Worm (Caenorhabditis elegans) whole organism, late embryonic: ENCODE data around the gene eelo-2.

Experiments
- K02D7.2 ChIP-seq: sonication (generic microtip); optimal IDR thresholded peaks from 2 replicates; lab custom pipeline; 2017; ENCODE audit warnings: mild to moderate bottlenecking, missing genetic modification characterization, missing compliant biosample characterization
- T23F11.4 ChIP-seq: fragments of 200-800 bp; sonication (Bioruptor generic); optimal IDR thresholded peaks from 2 replicates; lab custom pipeline; 2018; ENCODE audit warnings: mild to moderate bottlenecking, missing genetic modification characterization, missing compliant biosample characterization
- ama-1 ChIP-seq: fragments of 150-350 bp; optimal IDR thresholded peaks from 2 replicates; lab custom pipeline; 2014
- ceh-19 ChIP-seq: fragments of 200-800 bp; sonication (Bioruptor generic); optimal IDR thresholded peaks from 2 replicates; lab custom pipeline; 2018; ENCODE audit warnings: mild to moderate bottlenecking, missing genetic modification characterization, missing compliant biosample characterization
- ceh-22 ChIP-seq: sonication (generic microtip); optimal IDR thresholded peaks from 2 replicates; lab custom pipeline; 2017; ENCODE audit warnings: missing biosample characterization, missing genetic modification characterization
- ceh-30 ChIP-seq: fragments of 150-350 bp; optimal IDR thresholded peaks from 2 replicates; lab custom pipeline; 2014; ENCODE audit warnings: missing biosample characterization, missing genetic modification characterization
- ceh-31 ChIP-seq: sonication (generic microtip); optimal IDR thresholded peaks from 2 replicates; lab custom pipeline; 2016; ENCODE audit warnings: missing genetic modification characterization, missing compliant biosample characterization
- ceh-9 ChIP-seq: sonication (generic microtip); optimal IDR thresholded peaks from 2 replicates; lab custom pipeline; 2016; ENCODE audit warnings: mild to moderate bottlenecking, missing genetic modification characterization, inconsistent platforms, missing compliant biosample characterization
- che-1 ChIP-seq: sonication (generic microtip); optimal IDR thresholded peaks from 2 replicates; lab custom pipeline; 2016; ENCODE audit warnings: mild to moderate bottlenecking, missing genetic modification characterization, missing compliant biosample characterization
- dmd-4 ChIP-seq: sonication (generic microtip); optimal IDR thresholded peaks from 2 replicates; lab custom pipeline; 2016; ENCODE audit warnings: borderline replicate concordance, missing genetic modification characterization, missing compliant biosample characterization
- eyg-1 ChIP-seq: sonication (generic microtip); optimal IDR thresholded peaks from 2 replicates; lab custom pipeline; 2016; ENCODE audit warnings: missing genotype, missing genetic modification characterization, missing compliant biosample characterization
- gmeb-2 ChIP-seq: sonication (generic microtip); optimal IDR thresholded peaks from 2 replicates; lab custom pipeline; 2016; ENCODE audit warnings: missing genetic modification characterization, inconsistent platforms, missing compliant biosample characterization
- hlh-30 ChIP-seq: sonication (generic microtip); optimal IDR thresholded peaks from 2 replicates; lab custom pipeline; 2017; ENCODE audit warnings: antibody characterized with exemption, missing genetic modification characterization, missing compliant biosample characterization; ENCODE audit not compliant: insufficient read depth
- hlh-6 ChIP-seq: sonication (generic microtip); optimal IDR thresholded peaks from 2 replicates; lab custom pipeline; 2016; ENCODE audit warnings: missing genotype, missing genetic modification characterization, missing compliant biosample characterization
- hlh-8 ChIP-seq: sonication (generic microtip); optimal IDR thresholded peaks from 2 replicates; lab custom pipeline; 2016; ENCODE audit warnings: missing genotype, missing genetic modification characterization, missing compliant biosample characterization
- lim-6 ChIP-seq: sonication (generic microtip); optimal IDR thresholded peaks from 2 replicates; lab custom pipeline; 2016; ENCODE audit warnings: missing genetic modification characterization, missing compliant biosample characterization
- lin-11 ChIP-seq: fragments of 200-800 bp; sonication (Bioruptor generic); optimal IDR thresholded peaks from 2 replicates; lab custom pipeline; 2018; ENCODE audit warnings: mild to moderate bottlenecking, missing genetic modification characterization, missing compliant biosample characterization
- nfya-1 ChIP-seq: sonication (generic microtip); optimal IDR thresholded peaks from 2 replicates; lab custom pipeline; 2017; ENCODE audit warnings: missing genetic modification characterization, mild to moderate bottlenecking, missing compliant biosample characterization, antibody characterized with exemption, moderate library complexity
- nhr-11 ChIP-seq: fragments of 150-350 bp; optimal IDR thresholded peaks from 2 replicates; lab custom pipeline; 2014; ENCODE audit warnings: missing biosample characterization, missing genetic modification characterization
- npax-4 ChIP-seq: sonication (generic microtip); optimal IDR thresholded peaks from 2 replicates; lab custom pipeline; 2016; ENCODE audit warnings: missing genetic modification characterization, missing compliant biosample characterization
- odd-2 ChIP-seq: sonication (generic microtip); optimal IDR thresholded peaks from 2 replicates; lab custom pipeline; 2017; ENCODE audit warnings: antibody characterized with exemption, mild to moderate bottlenecking, missing genetic modification characterization, missing compliant biosample characterization
- pat-9 ChIP-seq: fragments of 200-800 bp; sonication (Bioruptor generic); optimal IDR thresholded peaks from 2 replicates; lab custom pipeline; 2018; ENCODE audit warnings: mild to moderate bottlenecking, missing genetic modification characterization, moderate library complexity, missing compliant biosample characterization
- pax-1 ChIP-seq: fragments of 150-350 bp; optimal IDR thresholded peaks from 2 replicates; lab custom pipeline; 2014; ENCODE audit warnings: missing biosample characterization, missing genetic modification characterization
- pha-2 ChIP-seq: sonication (generic microtip); optimal IDR thresholded peaks from 2 replicates; lab custom pipeline; 2017; ENCODE audit warnings: mild to moderate bottlenecking, missing genetic modification characterization, missing compliant biosample characterization
- pros-1 ChIP-seq: fragments of 150-350 bp; optimal IDR thresholded peaks from 2 replicates; lab custom pipeline; 2014; ENCODE audit warnings: missing biosample characterization, missing genetic modification reagents, missing genetic modification characterization
- ref-2 ChIP-seq: sonication (generic microtip); optimal IDR thresholded peaks from 2 replicates; lab custom pipeline; 2016; ENCODE audit warnings: missing genetic modification characterization, missing compliant biosample characterization
- rnt-1 ChIP-seq: sonication (generic microtip); optimal IDR thresholded peaks from 2 replicates; lab custom pipeline; 2016; ENCODE audit warnings: missing genetic modification characterization, missing compliant biosample characterization
- tbx-2 ChIP-seq: sonication (generic microtip); optimal IDR thresholded peaks from 2 replicates; lab custom pipeline; 2016; ENCODE audit warnings: missing genetic modification characterization, missing compliant biosample characterization
- ttx-3 ChIP-seq: sonication (generic microtip); optimal IDR thresholded peaks from 2 replicates; lab custom pipeline; 2016; ENCODE audit warnings: missing genetic modification reagents, missing genetic modification characterization, missing compliant biosample characterization
- unc-3 ChIP-seq, 2 experiments: fragments of 200-800 bp in 1 of 2; sonication (Bioruptor generic) in 1 of 2; sonication (generic microtip) in 1 of 2; conservative IDR thresholded peaks in 1 of 2; optimal IDR thresholded peaks in 1 of 2; 2 replicates each; pipeline versions ENCODE4 v1.3.6 to Lab custom; 2016 to 2022; ENCODE audit warnings: missing compliant biosample characterization in 2 of 2, missing genetic modification characterization in 2 of 2, missing genetic modification reagents in 1 of 2
- unc-42 ChIP-seq: sonication (generic microtip); optimal IDR thresholded peaks from 2 replicates; lab custom pipeline; 2016; ENCODE audit warnings: missing genotype, missing genetic modification characterization, missing compliant biosample characterization
- unc-55 ChIP-seq: sonication (generic microtip); optimal IDR thresholded peaks from 2 replicates; lab custom pipeline; 2017; ENCODE audit warnings: missing biosample characterization, missing genetic modification reagents, missing genetic modification characterization
- unc-86 ChIP-seq: sonication (generic microtip); optimal IDR thresholded peaks from 2 replicates; lab custom pipeline; 2016; ENCODE audit warnings: missing genetic modification characterization, missing compliant biosample characterization
- zip-5 ChIP-seq: sonication (generic microtip); optimal IDR thresholded peaks from 2 replicates; lab custom pipeline; 2016; ENCODE audit warnings: missing genetic modification characterization, missing compliant biosample characterization

The eelo-2 gene

DNA sequence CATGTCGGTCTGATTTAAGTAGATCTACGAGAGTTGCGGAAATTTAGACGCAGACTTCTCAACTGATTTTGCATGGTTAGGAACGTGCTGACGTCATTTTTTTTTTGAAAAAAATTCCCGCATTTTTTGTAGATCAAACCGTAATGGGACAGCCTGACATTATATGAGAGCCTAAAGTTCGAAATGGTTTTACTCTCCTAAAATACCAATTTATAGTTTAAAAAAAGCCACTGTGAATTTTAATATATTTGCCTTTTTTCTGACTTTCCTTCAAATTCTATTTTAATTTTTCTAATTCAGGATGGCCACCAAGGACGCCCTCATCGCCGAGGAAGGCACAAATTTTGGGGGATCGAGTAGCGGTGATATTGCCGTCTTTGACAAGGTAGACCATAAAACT is 19.1 kb downstream of the eelo-2 start, which contains the start of gene atgp-1:
Gene atgp-1 (plus strand): TSS at position 301 of the 400 bp plus-strand sequence.
- TF ChIP-seq unc-86 (tag; lab: Kevin White, UChicago) (no peak), ama-1 (lab: Kevin White, UChicago) (no peak), tbx-2 (tag; lab: Kevin White, UChicago) (no peak), ceh-19 (no peak), ceh-22 (tag; lab: Kevin White, UChicago) (no peak), hlh-8 (tag; lab: Kevin White, UChicago) (no peak), che-1 (tag; lab: Kevin White, UChicago) (no peak), unc-42 (no peak), ref-2 (tag; lab: Kevin White, UChicago) (no peak), pax-1 (tag; lab: Kevin White, UChicago) (no peak), T23F11.4 (GFP tag; lab: Kevin White, UChicago) (no peak), rnt-1 (tag; lab: Kevin White, UChicago) (no peak), odd-2 (tag; lab: Kevin White, UChicago) (no peak), eyg-1 (tag; lab: Kevin White, UChicago) (no peak), nhr-11 (no peak), dmd-4 (tag; lab: Kevin White, UChicago) (no peak), nfya-1 (tag; lab: Kevin White, UChicago) (no peak), hlh-30 (tag; lab: Kevin White, UChicago) (no peak)

DNA sequence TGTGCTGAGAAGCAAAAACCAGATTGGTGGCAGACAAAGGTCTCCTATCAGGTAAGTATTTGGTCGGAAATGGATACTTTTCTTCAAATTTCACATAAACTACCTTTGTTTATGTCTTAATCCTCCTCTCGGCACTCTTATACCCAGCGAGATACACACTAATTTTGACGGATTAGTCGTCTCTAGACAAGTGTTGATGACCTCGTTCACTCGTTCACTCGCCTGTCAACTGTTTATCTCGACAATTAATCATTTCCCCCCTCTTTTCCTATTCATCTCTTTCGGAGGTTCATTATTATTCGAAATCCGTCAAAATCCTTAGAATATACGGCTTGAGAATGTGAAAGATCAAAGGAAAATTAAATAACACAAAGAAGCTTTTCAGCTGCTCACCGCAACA is 19.8 kb downstream of the eelo-2 start:
- TF ChIP-seq ceh-30 (tag; lab: Kevin White, UChicago): no peak
- peak; percentile 98 for TF ChIP-seq unc-55 (GFP tag; lab: Kevin White, UChicago)

DNA sequence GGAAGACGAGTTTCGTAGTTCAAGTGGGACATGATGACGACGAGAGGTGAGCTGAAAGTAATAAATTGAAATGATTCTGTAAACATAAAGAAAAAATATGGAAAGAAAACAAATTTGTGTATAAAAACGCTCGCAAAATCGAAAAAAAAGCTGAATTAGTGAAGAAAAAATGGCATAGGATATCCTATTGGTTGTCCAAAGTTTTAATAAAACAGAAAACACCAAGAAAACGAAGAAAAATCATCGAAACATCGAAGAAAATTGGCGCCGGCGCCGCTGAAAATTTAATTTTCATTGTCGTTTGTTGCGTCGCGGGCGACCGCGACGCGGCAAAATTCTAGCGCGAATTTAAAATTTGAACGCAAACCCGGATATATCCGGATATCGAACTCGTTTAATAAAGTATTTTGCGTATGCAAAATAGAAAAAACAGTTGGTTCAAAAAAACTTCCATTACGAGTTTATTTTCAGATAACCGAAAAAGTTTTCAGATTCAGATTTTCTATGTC is 23.7 kb downstream of the eelo-2 start, which contains the start of gene gln-5:
Gene gln-5 (minus strand): TSS at position 51 of the 509 bp plus-strand sequence.
- TF ChIP-seq lin-11 (tag; lab: Kevin White, UChicago) (no peak), K02D7.2 (tag; lab: Kevin White, UChicago) (no peak), hlh-8 (tag; lab: Kevin White, UChicago) (no peak), ttx-3 (tag; lab: Kevin White, UChicago) (no peak), pat-9 (tag; lab: Kevin White, UChicago) (no peak), rnt-1 (tag; lab: Kevin White, UChicago) (no peak), pha-2 (no peak), T23F11.4 (GFP tag; lab: Kevin White, UChicago) (no peak), tbx-2 (tag; lab: Kevin White, UChicago) (no peak), hlh-6 (tag; lab: Kevin White, UChicago) (no peak), pros-1 (tag; lab: Kevin White, UChicago) (no peak), zip-5 (no peak), ceh-31 (tag; lab: Kevin White, UChicago) (no peak), pax-1 (tag; lab: Kevin White, UChicago) (no peak), npax-4 (tag; lab: Kevin White, UChicago) (no peak), unc-3 (GFP tag; conservative IDR thresholded peaks at IDR 0.05; lab: Robert Waterston, UW) (no peak), unc-3 (tag; optimal IDR thresholded peaks at IDR 0.05; lab: Kevin White, UChicago) (no peak), lim-6 (tag; lab: Kevin White, UChicago) (no peak), gmeb-2 (tag; lab: Kevin White, UChicago) (no peak)

DNA sequence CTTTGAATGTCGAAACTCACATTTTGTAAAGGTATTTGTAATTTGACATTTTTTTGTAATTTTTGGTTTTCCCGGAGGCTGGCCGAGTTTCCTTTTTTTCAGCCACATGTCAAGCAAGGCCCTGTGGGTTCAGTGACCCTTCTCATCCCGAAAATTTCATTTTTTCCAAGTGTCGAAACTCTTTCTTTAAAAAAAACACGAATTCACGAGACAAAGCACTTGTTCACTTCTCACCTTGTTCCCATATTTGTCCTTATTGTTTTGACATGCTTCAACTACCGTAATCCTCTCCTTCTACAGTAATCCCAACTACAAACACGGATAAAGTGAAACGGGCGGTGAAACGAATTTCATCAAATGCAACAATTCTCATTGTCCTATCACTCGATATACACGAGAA is 25.4 kb downstream of the eelo-2 start, which contains the start of gene lhfp-4:
Gene lhfp-4 (plus strand): TSS at position 301 of the 400 bp plus-strand sequence.
- TF ChIP-seq ceh-9 (tag; lab: Kevin White, UChicago): no peak
- peak; percentile 90 for TF ChIP-seq pax-1 (tag; lab: Kevin White, UChicago)
